Worm (Caenorhabditis elegans): ENCODE results near the gene C28H8.8.

C28H8.8 gene

ce11 chrIII:5883517-5883916 lies 5.1 kb downstream of the C28H8.8 start:
- no peak for TF ChIP-seq sdc-2 (tag; optimal IDR thresholded peaks at IDR 0.05)
- TF ChIP-seq ceh-31 (tag; optimal IDR thresholded peaks at IDR 0.05), result no peak
- no peak for TF ChIP-seq hlh-30 (tag; optimal IDR thresholded peaks at IDR 0.05; ENCODE audit: insufficient read depth)
- TF ChIP-seq syd-9 (tag; optimal IDR thresholded peaks at IDR 0.05), result no peak
- no peak for TF ChIP-seq fkh-6 (tag; optimal IDR thresholded peaks at IDR 0.05)
- no peak for TF ChIP-seq F13H6.1 (tag; optimal IDR thresholded peaks at IDR 0.05)
- no peak for TF ChIP-seq sox-2 (GFP tag; IDR thresholded peaks at IDR 0.05)
- TF ChIP-seq eyg-1 (tag; optimal IDR thresholded peaks at IDR 0.05), result no peak
- TF ChIP-seq lim-6 (tag; optimal IDR thresholded peaks at IDR 0.05), result no peak
- TF ChIP-seq Y22D7AL.16 (tag; optimal IDR thresholded peaks at IDR 0.05), result no peak
- no peak for TF ChIP-seq ceh-19 (GFP tag; optimal IDR thresholded peaks at IDR 0.05)
- TF ChIP-seq unc-42 (tag; optimal IDR thresholded peaks at IDR 0.05), result no peak
- no peak for TF ChIP-seq unc-3 (GFP tag; conservative IDR thresholded peaks at IDR 0.05)
- no peak for TF ChIP-seq unc-3 (tag; optimal IDR thresholded peaks at IDR 0.05)
- TF ChIP-seq pax-1 (tag; optimal IDR thresholded peaks at IDR 0.05), result no peak
- no peak for TF ChIP-seq unc-86 (tag; optimal IDR thresholded peaks at IDR 0.05)
- no peak for TF ChIP-seq pha-4 (tag; optimal IDR thresholded peaks at IDR 0.05)
- no peak for TF ChIP-seq madf-2 (tag; optimal IDR thresholded peaks at IDR 0.05)

- TF ChIP-seq F13H6.1 (tag; optimal IDR thresholded peaks at IDR 0.05), result no peak
- no peak for TF ChIP-seq pha-4 (tag; optimal IDR thresholded peaks at IDR 0.05)
- no peak for TF ChIP-seq ceh-9 (tag; optimal IDR thresholded peaks at IDR 0.05)
- no peak for TF ChIP-seq hlh-6 (tag; optimal IDR thresholded peaks at IDR 0.05)
- TF ChIP-seq pax-1 (tag; optimal IDR thresholded peaks at IDR 0.05), result no peak
- no peak for TF ChIP-seq ceh-14 (tag; optimal IDR thresholded peaks at IDR 0.05)
These were observed 5.8 kb downstream of the C28H8.8 start, which contains the start of gene F01F1.14 for ce11 chrIII:5882823-5883222. Gene F01F1.14 (minus strand): TSS chrIII:5882923.

- TF ChIP-seq ceh-31 (tag; optimal IDR thresholded peaks at IDR 0.05) (no peak), ceh-6 (GFP tag; optimal IDR thresholded peaks at IDR 0.05) (no peak), ama-1 (optimal IDR thresholded peaks at IDR 0.05) (peak; percentile 0)
These were observed 6.3 kb downstream of the C28H8.8 start for ce11 chrIII:5882284-5882683.

ce11 chrIII:5879291-5879968 lies 9.1 kb downstream of the C28H8.8 start, which contains the start of gene hpo-10:
Gene hpo-10 (plus strand): TSS chrIII:5879489.
- TF ChIP-seq ceh-31 (tag; optimal IDR thresholded peaks at IDR 0.05) (peak; percentile 13), pag-3 (tag; optimal IDR thresholded peaks at IDR 0.05; ENCODE audit: borderline replicate concordance) (no peak), npax-4 (tag; optimal IDR thresholded peaks at IDR 0.05) (no peak), dmd-4 (tag; optimal IDR thresholded peaks at IDR 0.05; ENCODE audit: borderline replicate concordance) (no peak), C38D4.7 (GFP tag; optimal IDR thresholded peaks at IDR 0.05) (no peak), nfya-1 (tag; optimal IDR thresholded peaks at IDR 0.05) (peak; percentile 18), ceh-14 (tag; optimal IDR thresholded peaks at IDR 0.05) (no peak), ceh-48 (tag; optimal IDR thresholded peaks at IDR 0.05) (peak; percentile 93)

ce11 chrIII:5878215-5878614 lies 10.4 kb downstream of the C28H8.8 start, which contains the start of the genes mig-21 and F01F1.2:
Gene mig-21 (minus strand): TSS chrIII:5878380.
Gene F01F1.2 (plus strand): TSS chrIII:5878554.
- TF ChIP-seq npax-4 (tag; optimal IDR thresholded peaks at IDR 0.05) (no peak), tbx-2 (tag; optimal IDR thresholded peaks at IDR 0.05) (no peak), pag-3 (tag; optimal IDR thresholded peaks at IDR 0.05; ENCODE audit: borderline replicate concordance) (no peak), madf-2 (tag; optimal IDR thresholded peaks at IDR 0.05) (no peak), ceh-14 (tag; optimal IDR thresholded peaks at IDR 0.05) (no peak), ztf-16 (tag; optimal IDR thresholded peaks at IDR 0.05) (no peak), F13H6.1 (tag; optimal IDR thresholded peaks at IDR 0.05) (no peak), lin-11 (tag; optimal IDR thresholded peaks at IDR 0.05) (no peak)
